Worm (Caenorhabditis elegans): Measurements from ENCODE around the gene F59E12.15.

The F59E12.15 gene

DNA sequence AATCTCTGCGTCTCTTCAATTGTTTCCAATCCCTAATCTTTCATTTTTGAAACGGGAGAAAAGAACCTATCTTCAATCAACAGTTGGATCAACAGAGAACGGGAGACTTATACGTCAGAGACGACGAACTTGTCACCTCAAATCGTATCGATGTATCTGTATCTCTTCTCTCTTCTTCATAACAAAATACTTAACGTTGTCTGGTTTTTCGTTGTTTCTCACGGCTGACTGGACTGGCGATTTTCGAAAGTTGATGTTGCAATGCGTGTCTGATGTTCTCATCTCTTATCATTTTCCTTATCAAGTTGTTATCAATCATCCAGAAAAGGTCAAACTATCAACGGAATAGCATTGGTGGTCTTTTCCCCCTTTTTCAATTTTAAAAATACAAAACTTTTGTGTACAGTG is 22.6 kb downstream of the F59E12.15 start (continued):
- TF ChIP-seq ztf-26 (tag; optimal IDR thresholded peaks at IDR 0.05) (peak; percentile 88), ztf-22 (GFP tag; optimal IDR thresholded peaks at IDR 0.05) (no peak), Y79H2A.3 (GFP tag; conservative IDR thresholded peaks at IDR 0.05) (no peak), nfya-1 (tag; optimal IDR thresholded peaks at IDR 0.05; ENCODE audit: borderline replicate concordance, insufficient read depth) (no peak), rec-8 (tag; optimal IDR thresholded peaks at IDR 0.05) (no peak), F55B11.4 (tag; optimal IDR thresholded peaks at IDR 0.05; ENCODE audit: borderline replicate concordance, insufficient read depth) (no peak), attf-6 (GFP tag; IDR thresholded peaks at IDR 0.05) (no peak), hmg-1.2 (GFP tag; IDR thresholded peaks at IDR 0.05) (0 out of 2 replicates have a peak, but pooled peaks have one; percentile 14), mcd-1 (GFP tag; IDR thresholded peaks at IDR 0.05) (0 out of 2 replicates have a peak, but pooled peaks have one; percentile 14), F52B5.7 (tag; optimal IDR thresholded peaks at IDR 0.05) (no peak), mel-28 (tag; optimal IDR thresholded peaks at IDR 0.05; ENCODE audit: borderline replicate concordance) (no peak), snpc-4 (GFP tag; optimal IDR thresholded peaks at IDR 0.05) (no peak), snpc-4 (tag; optimal IDR thresholded peaks at IDR 0.05) (peak in 1 of 4 experiments; percentile 40)

DNA sequence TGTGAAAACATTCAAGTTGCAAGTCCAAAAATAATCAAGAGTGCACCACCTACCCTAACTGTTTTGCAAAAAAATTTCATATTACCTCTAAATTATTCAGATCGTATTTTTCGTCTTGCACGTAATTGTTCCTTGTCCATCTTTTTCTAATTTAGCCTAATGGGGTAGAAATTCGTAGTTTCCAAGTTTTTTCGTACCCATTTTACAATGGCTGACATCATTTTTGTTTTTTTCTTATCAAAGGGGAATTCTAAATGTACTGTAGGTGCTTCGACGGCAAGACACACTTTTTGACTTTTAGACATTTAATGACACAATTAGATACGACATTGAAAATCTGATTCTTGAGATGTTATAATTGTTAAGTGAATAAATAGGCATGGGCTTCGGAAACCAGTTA is 23.7 kb downstream of the F59E12.15 start:
- TF ChIP-seq rcor-1 (GFP tag; IDR thresholded peaks at IDR 0.05) (no peak), hmg-1.2 (GFP tag; IDR thresholded peaks at IDR 0.05) (no peak), ztf-18 (tag; optimal IDR thresholded peaks at IDR 0.05) (no peak), cebp-1 (GFP tag; IDR thresholded peaks at IDR 0.05) (no peak), cebp-1 (tag; optimal IDR thresholded peaks at IDR 0.05) (no peak), xnd-1 (tag; optimal IDR thresholded peaks at IDR 0.05) (no peak), ama-1 (optimal IDR thresholded peaks at IDR 0.05) (no peak), ama-1 (GFP tag; optimal IDR thresholded peaks at IDR 0.05) (no peak), zfh-2 (GFP tag; conservative IDR thresholded peaks at IDR 0.05) (no peak), repo-1 (tag; optimal IDR thresholded peaks at IDR 0.05) (no peak), atf-7 (tag; optimal IDR thresholded peaks at IDR 0.05) (no peak), somi-1 (GFP tag; optimal IDR thresholded peaks at IDR 0.05) (no peak), ceh-100 (GFP tag; IDR thresholded peaks at IDR 0.05) (no peak), madf-8 (GFP tag; conservative IDR thresholded peaks at IDR 0.05) (no peak), Y53G8AR.9 (GFP tag; conservative IDR thresholded peaks at IDR 0.05) (no peak), madf-10 (tag; optimal IDR thresholded peaks at IDR 0.05) (no peak), hsf-1 (GFP tag; IDR thresholded peaks at IDR 0.05) (no peak), F10E7.11 (tag; optimal IDR thresholded peaks at IDR 0.05) (no peak), tbp1 (GFP tag; optimal IDR thresholded peaks at IDR 0.05) (no peak), aptf-2 (GFP tag; conservative IDR thresholded peaks at IDR 0.05) (no peak), nhr-179 (tag; optimal IDR thresholded peaks at IDR 0.05) (no peak)

- TF ChIP-seq fkh-3 (tag; optimal IDR thresholded peaks at IDR 0.05) (no peak), sdz-38 (tag; optimal IDR thresholded peaks at IDR 0.05) (no peak), unc-130 (GFP tag; optimal IDR thresholded peaks at IDR 0.05) (no peak), tbp1 (GFP tag; optimal IDR thresholded peaks at IDR 0.05) (no peak), F49E8.2 (tag; optimal IDR thresholded peaks at IDR 0.05; ENCODE audit: insufficient read depth) (no peak)
Measured at ce11 chrII:5603194-5603593, 25.0 kb downstream of the F59E12.15 start, which contains the start of gene C17G10.6. Gene C17G10.6 (minus strand): TSS chrII:5603294.
